Worm (Caenorhabditis elegans) whole organism, dauer: ENCODE results near the gene fipr-8.

Source experiments
- unc-62 ChIP-seq: sonication (generic microtip); optimal IDR thresholded peaks from 2 replicates; lab custom pipeline; 2017; ENCODE audit warnings: missing biosample characterization, missing genetic modification reagents, missing genetic modification characterization

The fipr-8 gene

ce11 chrV:10239861-10240260, at the start of gene fipr-8:
fipr-8 (minus strand) TSS chrV:10239961.
- TF ChIP-seq unc-62 (GFP tag; lab: Kevin White, UChicago) = no peak

ce11 chrV:10287260-10287659, 47.5 kb upstream of the fipr-8 start, which contains the start of gene B0024.3:
B0024.3 (plus strand) TSS chrV:10287560.
- TF ChIP-seq unc-62 (GFP tag; lab: Kevin White, UChicago) = no peak

- no peak for TF ChIP-seq unc-62 (GFP tag; lab: Kevin White, UChicago)
Measured at ce11 chrV:10285853-10286252, 46.1 kb upstream of the fipr-8 start.

- TF ChIP-seq unc-62 (GFP tag; lab: Kevin White, UChicago) = no peak
Measured at ce11 chrV:10283444-10283843, 43.7 kb upstream of the fipr-8 start, which contains the start of gene lys-3. lys-3 (minus strand) TSS chrV:10283544.

ce11 chrV:10281374-10281773, 41.6 kb upstream of the fipr-8 start, which contains the start of gene lys-2:
lys-2 (minus strand) TSS chrV:10281474.
- TF ChIP-seq unc-62 (GFP tag; lab: Kevin White, UChicago) = no peak

ce11 chrV:10280112-10280511, 40.4 kb upstream of the fipr-8 start:
- TF ChIP-seq unc-62 (GFP tag; lab: Kevin White, UChicago) = no peak

- TF ChIP-seq unc-62 (GFP tag; lab: Kevin White, UChicago) = no peak
Measured at ce11 chrV:10277579-10277978, 37.8 kb upstream of the fipr-8 start, which contains the start of gene lys-1. lys-1 (plus strand) TSS chrV:10277904.

- no peak for TF ChIP-seq unc-62 (GFP tag; lab: Kevin White, UChicago)
Measured at ce11 chrV:10276038-10276437, 36.3 kb upstream of the fipr-8 start.

- no peak for TF ChIP-seq unc-62 (GFP tag; lab: Kevin White, UChicago)
Measured at ce11 chrV:10275619-10276018, 35.9 kb upstream of the fipr-8 start, which contains the start of gene Y22F5A.11. Y22F5A.11 (minus strand) TSS chrV:10275646.

ce11 chrV:10273837-10274236, 34.1 kb upstream of the fipr-8 start:
- TF ChIP-seq unc-62 (GFP tag; lab: Kevin White, UChicago) = no peak

- TF ChIP-seq unc-62 (GFP tag; lab: Kevin White, UChicago) = no peak
Measured at ce11 chrV:10270214-10270613, 30.5 kb upstream of the fipr-8 start, which contains the start of gene ric-4. ric-4 (minus strand) TSS chrV:10270314.

- no peak for TF ChIP-seq unc-62 (GFP tag; lab: Kevin White, UChicago)
Measured at ce11 chrV:10266050-10266449, 26.3 kb upstream of the fipr-8 start.

ce11 chrV:10265019-10265418, 25.3 kb upstream of the fipr-8 start:
- no peak for TF ChIP-seq unc-62 (GFP tag; lab: Kevin White, UChicago)

ce11 chrV:10260460-10260859, 20.7 kb upstream of the fipr-8 start, which contains the start of gene sri-18:
sri-18 (minus strand) TSS chrV:10260560.
- TF ChIP-seq unc-62 (GFP tag; lab: Kevin White, UChicago) = no peak

- TF ChIP-seq unc-62 (GFP tag; lab: Kevin White, UChicago) = no peak
Measured at ce11 chrV:10256050-10256449, 16.3 kb upstream of the fipr-8 start, which contains the start of gene nhr-232. nhr-232 (plus strand) TSS chrV:10256170.

ce11 chrV:10255005-10255472, 15.3 kb upstream of the fipr-8 start, which contains the start of gene rop-1:
rop-1 (minus strand) TSS chrV:10255055.
- no peak for TF ChIP-seq unc-62 (GFP tag; lab: Kevin White, UChicago)

- TF ChIP-seq unc-62 (GFP tag; lab: Kevin White, UChicago) = no peak
Measured at ce11 chrV:10252682-10253081, 12.9 kb upstream of the fipr-8 start.
